Fruit fly (Drosophila melanogaster): Measurements from ENCODE around the gene CG44385.

DNA sequence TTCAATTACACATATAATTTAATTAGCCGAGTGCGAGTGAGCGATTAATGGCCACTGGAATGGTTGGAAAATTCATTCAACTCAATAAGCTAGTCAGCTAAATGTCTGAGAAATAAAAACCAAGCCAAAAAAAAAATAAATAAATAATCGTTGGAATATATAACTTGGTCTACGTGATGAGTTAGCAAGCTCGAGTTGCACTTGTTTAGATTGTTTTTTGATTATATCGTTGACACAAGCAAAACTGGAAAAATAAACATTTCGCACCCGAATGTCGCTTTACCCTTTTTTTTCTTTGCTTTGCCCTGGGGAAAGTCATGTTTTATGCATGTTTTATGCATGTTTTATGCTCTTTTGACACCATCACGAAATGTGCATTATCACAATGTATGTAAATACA, 49.2 kb downstream of the CG44385 start:
- no peak for TF ChIP-seq usp (GFP tag; optimal IDR thresholded peaks at IDR 0.05)
- TF ChIP-seq psq (optimal IDR thresholded peaks at IDR 0.05) = no peak
